Fruit fly (Drosophila melanogaster) whole organism, embryonic: ENCODE results near the gene Surf1.

ENCODE experiments used
- Atf6 ChIP-seq: fragments of 200-800 bp; sonication (Bioruptor generic); IDR thresholded peaks from 2 replicates; pipeline ENCODE4 v1.3.6; 2022; ENCODE audit warnings: missing biosample characterization, missing genetic modification characterization
- CG10209 ChIP-seq: fragments of 200-800 bp; sonication (Bioruptor generic); optimal IDR thresholded peaks from 3 replicates; lab custom pipeline; 2017; ENCODE audit warnings: missing biosample characterization, mild to moderate bottlenecking, missing genetic modification characterization, missing genetic modification reagents
- CG11093 ChIP-seq: fragments of 200-800 bp; sonication (Bioruptor generic); IDR thresholded peaks from 3 replicates; pipeline ENCODE4 v1.3.6; 2022; ENCODE audit warnings: missing biosample characterization, missing genetic modification characterization
- CG12391 ChIP-seq: fragments of 200-800 bp; sonication (Bioruptor generic); optimal IDR thresholded peaks from 3 replicates; lab custom pipeline; 2018; ENCODE audit warnings: missing biosample characterization, mild to moderate bottlenecking, missing genetic modification characterization, moderate library complexity
- CG14441 ChIP-seq: fragments of 200-800 bp; sonication (Bioruptor generic); IDR thresholded peaks from 2 replicates; pipeline ENCODE4 v1.3.6; 2022; ENCODE audit warnings: missing biosample characterization, missing genetic modification characterization
- CG15269 ChIP-seq: fragments of 200-800 bp; sonication (Bioruptor generic); optimal IDR thresholded peaks from 2 replicates; lab custom pipeline; 2018; ENCODE audit warnings: missing biosample characterization, mild to moderate bottlenecking, missing genetic modification characterization, moderate library complexity
- CG17568 ChIP-seq: fragments of 200-800 bp; sonication (Bioruptor generic); optimal IDR thresholded peaks from 2 replicates; lab custom pipeline; 2018; ENCODE audit warnings: missing biosample characterization, mild to moderate bottlenecking, missing genetic modification characterization, moderate library complexity
- CG17912 ChIP-seq: fragments of 200-800 bp; sonication (Bioruptor generic); optimal IDR thresholded peaks from 2 replicates; lab custom pipeline; 2018; ENCODE audit warnings: missing biosample characterization, mild to moderate bottlenecking, missing genetic modification characterization
- CG18262 ChIP-seq: fragments of 200-800 bp; optimal IDR thresholded peaks from 3 replicates; lab custom pipeline; 2019; ENCODE audit warnings: missing biosample characterization, mild to moderate bottlenecking, missing genetic modification characterization, moderate library complexity
- CG2202 ChIP-seq: fragments of 200-800 bp; sonication (Bioruptor generic); optimal IDR thresholded peaks from 2 replicates; lab custom pipeline; 2018; ENCODE audit warnings: missing biosample characterization, mild to moderate bottlenecking, missing genetic modification characterization
- CG3065 ChIP-seq: fragments of 200-800 bp; sonication (Bioruptor generic); optimal IDR thresholded peaks from 2 replicates; lab custom pipeline; 2016; ENCODE audit warnings: missing biosample characterization, missing genetic modification characterization
- CG31365 ChIP-seq: fragments of 200-800 bp; sonication (Bioruptor generic); optimal IDR thresholded peaks from 2 replicates; lab custom pipeline; 2018; ENCODE audit warnings: missing biosample characterization, mild to moderate bottlenecking, missing genetic modification characterization
- CG33213 ChIP-seq: fragments of 200-800 bp; sonication (Bioruptor generic); optimal IDR thresholded peaks from 3 replicates; lab custom pipeline; 2016; ENCODE audit warnings: missing biosample characterization, missing genetic modification characterization
- CG34422 ChIP-seq: fragments of 200-800 bp; sonication (Bioruptor generic); IDR thresholded peaks from 3 replicates; pipeline ENCODE4 v1.3.6; 2022; ENCODE audit warnings: missing biosample characterization, missing genetic modification characterization
- CG5953 ChIP-seq: fragments of 200-800 bp; sonication (Bioruptor generic); IDR thresholded peaks from 2 replicates; pipeline ENCODE4 v1.3.6; 2022; ENCODE audit warnings: missing biosample characterization, missing genetic modification characterization
- CG6175 ChIP-seq: fragments of 200-800 bp; sonication (Bioruptor generic); IDR thresholded peaks from 3 replicates; pipeline ENCODE4 v1.3.6; 2022; ENCODE audit warnings: missing biosample characterization, missing genetic modification characterization
- CG9215 ChIP-seq: fragments of 200-800 bp; sonication (Bioruptor generic); IDR thresholded peaks from 2 replicates; pipeline ENCODE4 v1.3.6; 2022; ENCODE audit warnings: missing biosample characterization, missing genetic modification characterization
- CTCF ChIP-seq: fragments of 200-800 bp; sonication (Bioruptor generic); optimal IDR thresholded peaks from 2 replicates; lab custom pipeline; 2017; ENCODE audit warnings: missing biosample characterization, mild to moderate bottlenecking, missing genetic modification characterization, moderate library complexity
- HLH4C ChIP-seq: fragments of 200-800 bp; sonication (Bioruptor generic); IDR thresholded peaks from 3 replicates; pipeline ENCODE4 v1.3.6; 2022; ENCODE audit warnings: missing biosample characterization, missing genetic modification characterization; ENCODE audit not compliant: partially characterized antibody
- Hey ChIP-seq: fragments of 200-800 bp; sonication (Bioruptor generic); optimal IDR thresholded peaks from 3 replicates; lab custom pipeline; 2018; ENCODE audit warnings: missing biosample characterization, mild to moderate bottlenecking, missing genetic modification characterization
- HmgZ ChIP-seq: fragments of 200-800 bp; sonication (Bioruptor generic); optimal IDR thresholded peaks from 2 replicates; lab custom pipeline; 2018; ENCODE audit warnings: missing biosample characterization, mild to moderate bottlenecking, missing genetic modification characterization
- Med ChIP-seq: fragments of 200-800 bp; sonication (Bioruptor generic); peaks from one replicate; lab custom pipeline; 2016; ENCODE audit warnings: missing biosample characterization, missing genetic modification characterization, mild to moderate bottlenecking, inconsistent platforms, moderate library complexity
- Oaz ChIP-seq: fragments of 200-800 bp; sonication (Bioruptor generic); IDR thresholded peaks from 2 replicates; pipeline ENCODE4 v1.3.6; 2022; ENCODE audit warnings: missing biosample characterization, missing genetic modification characterization
- Opbp ChIP-seq: fragments of 200-800 bp; sonication (Bioruptor generic); IDR thresholded peaks from 3 replicates; pipeline ENCODE4 v1.3.6; 2022; ENCODE audit warnings: missing biosample characterization, missing genetic modification characterization; ENCODE audit not compliant: partially characterized antibody
- Scr ChIP-seq: fragments of 200-800 bp; sonication (Bioruptor generic); IDR thresholded peaks from 2 replicates; pipeline ENCODE4 v1.3.6; 2022; ENCODE audit warnings: missing biosample characterization, missing genetic modification characterization; ENCODE audit not compliant: partially characterized antibody
- Sin3A ChIP-seq: fragments of >200 bp; optimal IDR thresholded peaks from 2 replicates; lab custom pipeline; 2018
- Ssrp ChIP-seq: fragments of 200-800 bp; sonication (Bioruptor generic); optimal IDR thresholded peaks from 2 replicates; lab custom pipeline; 2018; ENCODE audit warnings: missing biosample characterization, mild to moderate bottlenecking, missing genetic modification characterization, moderate library complexity
- Trl ChIP-seq, 3 experiments: fragments of >200 bp in 2 of 3; fragments of 200-800 bp in 1 of 3; sonication (Bioruptor generic) in 1 of 3; optimal IDR thresholded peaks; 2 replicates in 1 of 3; 3 replicates in 2 of 3; lab custom pipeline; 2016 to 2017; ENCODE audit warnings: missing biosample characterization in 1 of 3, missing genetic modification characterization in 1 of 3
- ac ChIP-seq: fragments of 200-800 bp; sonication (Bioruptor generic); optimal IDR thresholded peaks from 3 replicates; lab custom pipeline; 2017; ENCODE audit warnings: missing biosample characterization, mild to moderate bottlenecking, missing genetic modification characterization
- al ChIP-seq: fragments of 200-800 bp; sonication (Bioruptor generic); IDR thresholded peaks from 2 replicates; pipeline ENCODE4 v1.3.6; 2022; ENCODE audit warnings: missing biosample characterization, missing genetic modification characterization
- ase ChIP-seq: fragments of 200-800 bp; sonication (Bioruptor generic); IDR thresholded peaks from 3 replicates; pipeline ENCODE4 v1.3.6; 2022; ENCODE audit warnings: missing biosample characterization, missing genetic modification characterization
- az2 ChIP-seq: fragments of 200-800 bp; sonication (Bioruptor generic); optimal IDR thresholded peaks from 3 replicates; lab custom pipeline; 2016; ENCODE audit warnings: missing biosample characterization, missing genetic modification characterization
- bowl ChIP-seq: fragments of 200-800 bp; sonication (Bioruptor generic); IDR thresholded peaks from 2 replicates; pipeline ENCODE4 v1.3.6; 2022; ENCODE audit warnings: missing biosample characterization, missing genetic modification characterization
- danr ChIP-seq: fragments of 200-800 bp; sonication (Bioruptor generic); IDR thresholded peaks from 2 replicates; pipeline ENCODE4 v1.3.6; 2022; ENCODE audit warnings: missing biosample characterization, missing genetic modification characterization
- ewg ChIP-seq: fragments of 200-800 bp; sonication (Bioruptor generic); optimal IDR thresholded peaks from 3 replicates; lab custom pipeline; 2017; ENCODE audit warnings: mild to moderate bottlenecking, missing biosample characterization, missing genetic modification reagents, missing genetic modification characterization
- fu2 ChIP-seq: fragments of 200-800 bp; sonication (Bioruptor generic); optimal IDR thresholded peaks from 2 replicates; lab custom pipeline; 2016; ENCODE audit warnings: missing biosample characterization, missing genetic modification characterization
- inv ChIP-seq: fragments of 200-800 bp; sonication (Bioruptor generic); IDR thresholded peaks from 2 replicates; pipeline ENCODE4 v1.3.6; 2022; ENCODE audit warnings: missing biosample characterization, missing genetic modification characterization; ENCODE audit not compliant: partially characterized antibody
- jumu ChIP-seq: fragments of 200-800 bp; sonication (Bioruptor generic); optimal IDR thresholded peaks from 3 replicates; lab custom pipeline; 2016; ENCODE audit warnings: missing biosample characterization, missing genetic modification characterization
- lab ChIP-seq: fragments of 200-800 bp; sonication (Bioruptor generic); optimal IDR thresholded peaks from 3 replicates; lab custom pipeline; 2017; ENCODE audit warnings: missing biosample characterization, missing genetic modification characterization, mild to moderate bottlenecking, moderate library complexity, missing genetic modification reagents
- maf-S ChIP-seq: fragments of 200-800 bp; sonication (Bioruptor generic); optimal IDR thresholded peaks from 2 replicates; lab custom pipeline; 2016; ENCODE audit warnings: missing biosample characterization, missing genetic modification characterization
- nau ChIP-seq: fragments of 200-800 bp; sonication (Bioruptor generic); optimal IDR thresholded peaks from 3 replicates; lab custom pipeline; 2017; ENCODE audit warnings: missing biosample characterization, mild to moderate bottlenecking, missing genetic modification characterization, missing genetic modification reagents
- onecut ChIP-seq: fragments of 200-800 bp; sonication (Bioruptor generic); IDR thresholded peaks from 2 replicates; pipeline ENCODE4 v1.3.6; 2022; ENCODE audit warnings: missing biosample characterization, missing genetic modification characterization
- org-1 ChIP-seq: fragments of 200-800 bp; sonication (Bioruptor generic); optimal IDR thresholded peaks from 2 replicates; lab custom pipeline; 2017; ENCODE audit warnings: missing biosample characterization, missing genetic modification characterization
- peb ChIP-seq: fragments of 200-800 bp; sonication (Bioruptor generic); IDR thresholded peaks from 2 replicates; pipeline ENCODE4 v1.3.6; 2022; ENCODE audit warnings: missing biosample characterization, missing genetic modification characterization
- psq ChIP-seq: fragments of 200-800 bp; sonication (Bioruptor generic); optimal IDR thresholded peaks from 2 replicates; lab custom pipeline; 2017; ENCODE audit warnings: missing biosample characterization, missing genetic modification characterization
- pum ChIP-seq: fragments of 200-800 bp; sonication (Bioruptor generic); optimal IDR thresholded peaks from 2 replicates; lab custom pipeline; 2016; ENCODE audit warnings: missing biosample characterization, missing genetic modification characterization
- sc ChIP-seq, 3 experiments: fragments of >200 bp in 2 of 3; fragments of 200-800 bp in 1 of 3; sonication (Bioruptor generic) in 1 of 3; optimal IDR thresholded peaks; 2 replicates in 2 of 3; 3 replicates in 1 of 3; lab custom pipeline; 2017; ENCODE audit warnings: mild to moderate bottlenecking in 1 of 3, missing biosample characterization in 1 of 3, missing genetic modification characterization in 1 of 3, missing genetic modification reagents in 1 of 3
- sisA ChIP-seq: fragments of 200-800 bp; sonication (Bioruptor generic); IDR thresholded peaks from 2 replicates; pipeline ENCODE4 v1.3.6; 2022; ENCODE audit warnings: missing biosample characterization, missing genetic modification characterization
- slbo ChIP-seq: fragments of 200-800 bp; sonication (Bioruptor generic); IDR thresholded peaks from 2 replicates; pipeline ENCODE4 v1.3.6; 2022; ENCODE audit warnings: missing biosample characterization, missing genetic modification characterization
- tap ChIP-seq: fragments of 200-800 bp; optimal IDR thresholded peaks from 3 replicates; lab custom pipeline; 2019; ENCODE audit warnings: missing biosample characterization, mild to moderate bottlenecking, missing genetic modification characterization, moderate library complexity
- tio ChIP-seq: fragments of 200-800 bp; sonication (Bioruptor generic); optimal IDR thresholded peaks from 2 replicates; lab custom pipeline; 2017; ENCODE audit warnings: missing biosample characterization, missing genetic modification characterization, inconsistent platforms

The Surf1 gene

dm6 chr3L:6998692-6999091, 40.5 kb downstream of the Surf1 start, which contains the start of gene Mp (continued):
- no peak for TF ChIP-seq CTCF
- TF ChIP-seq danr (GFP tag; lab: Robert Waterston, UW), result no peak
- TF ChIP-seq onecut (GFP tag; lab: Robert Waterston, UW), result no peak
- TF ChIP-seq inv (GFP tag; lab: Robert Waterston, UW), result no peak
- TF ChIP-seq bowl, result 0 out of 2 replicates have a peak, but pooled peaks have one; percentile 12
- TF ChIP-seq al (GFP tag; lab: Robert Waterston, UW), result no peak
- no peak for TF ChIP-seq peb
- TF ChIP-seq CG3065 (GFP tag; lab: Kevin White, UChicago), result no peak
- no peak for TF ChIP-seq ac (GFP tag; lab: Kevin White, UChicago)
- peak; percentile 26 for TF ChIP-seq lab
- TF ChIP-seq CG2202 (tag; lab: Kevin White, UChicago), result no peak
- TF ChIP-seq psq, result no peak
- no peak for TF ChIP-seq tio (GFP tag; lab: Kevin White, UChicago)
- TF ChIP-seq CG10209, result no peak
- no peak for TF ChIP-seq ewg
- TF ChIP-seq Opbp (GFP tag; lab: Robert Waterston, UW), result no peak
- TF ChIP-seq CG31365, result no peak
- no peak for TF ChIP-seq pum (GFP tag; lab: Kevin White, UChicago)
- TF ChIP-seq CG17568 (GFP tag; lab: Kevin White, UChicago), result no peak
- no peak for TF ChIP-seq CG17912 (GFP tag; lab: Kevin White, UChicago)
- TF ChIP-seq tap (tag; lab: Kevin White, UChicago), result no peak
- TF ChIP-seq maf-S (GFP tag; lab: Kevin White, UChicago), result no peak
- no peak for TF ChIP-seq ase (GFP tag; lab: Robert Waterston, UW)
- TF ChIP-seq az2 (GFP tag; lab: Kevin White, UChicago), result no peak
- no peak for TF ChIP-seq HLH4C (GFP tag; lab: Robert Waterston, UW)
- no peak for TF ChIP-seq Hey (tag; lab: Kevin White, UChicago)
- no peak for TF ChIP-seq CG6175 (GFP tag; lab: Robert Waterston, UW)
- no peak for TF ChIP-seq Scr (GFP tag; lab: Robert Waterston, UW)
- no peak for TF ChIP-seq fu2 (GFP tag; lab: Kevin White, UChicago)
- peak; percentile 57 for TF ChIP-seq slbo
- TF ChIP-seq CG18262 (tag; lab: Kevin White, UChicago), result no peak
- no peak for TF ChIP-seq Sin3A (lab: Kevin White, UChicago)
- no peak for TF ChIP-seq HmgZ (tag; lab: Kevin White, UChicago)
- TF ChIP-seq jumu, result no peak
- TF ChIP-seq Trl (optimal IDR thresholded peaks at IDR 0.05; lab: Kevin White, UChicago), result peak; percentile 0 to 2
- TF ChIP-seq Trl (GFP tag; optimal IDR thresholded peaks at IDR 0.05; lab: Kevin White, UChicago), result no peak
- TF ChIP-seq CG33213 (GFP tag; lab: Kevin White, UChicago), result no peak
- no peak for TF ChIP-seq org-1 (GFP tag; lab: Kevin White, UChicago)
- peak; percentile 79 for TF ChIP-seq Med
- no peak for TF ChIP-seq sisA (GFP tag; lab: Robert Waterston, UW)
- 0 out of 2 replicates have a peak, but pooled peaks have one; percentile 31 for TF ChIP-seq CG14441 (GFP tag; lab: Robert Waterston, UW)
- TF ChIP-seq CG11093 (GFP tag; lab: Robert Waterston, UW), result no peak
- peak; percentile 32; the same call in 1 of the 2 replicates for TF ChIP-seq Atf6 (GFP tag; lab: Robert Waterston, UW)
- TF ChIP-seq sc (optimal IDR thresholded peaks at IDR 0.05; lab: Kevin White, UChicago), result no peak
- TF ChIP-seq sc (GFP tag; optimal IDR thresholded peaks at IDR 0.05; lab: Kevin White, UChicago), result no peak
- no peak for TF ChIP-seq CG12391 (tag; lab: Kevin White, UChicago)
- TF ChIP-seq CG34422 (GFP tag; lab: Robert Waterston, UW), result peak; percentile 64; the same call in 1 of the 3 replicates
- TF ChIP-seq nau (GFP tag; lab: Kevin White, UChicago), result no peak
- TF ChIP-seq CG9215 (GFP tag; lab: Robert Waterston, UW), result no peak
- no peak for TF ChIP-seq Ssrp (tag; lab: Kevin White, UChicago)
- TF ChIP-seq CG5953 (GFP tag; lab: Robert Waterston, UW), result no peak
- TF ChIP-seq Oaz (GFP tag; lab: Robert Waterston, UW), result no peak
- peak; percentile 16 for TF ChIP-seq CG15269 (tag; lab: Kevin White, UChicago)
